Worm (Caenorhabditis elegans): ENCODE results near the gene M110.9.

DNA sequence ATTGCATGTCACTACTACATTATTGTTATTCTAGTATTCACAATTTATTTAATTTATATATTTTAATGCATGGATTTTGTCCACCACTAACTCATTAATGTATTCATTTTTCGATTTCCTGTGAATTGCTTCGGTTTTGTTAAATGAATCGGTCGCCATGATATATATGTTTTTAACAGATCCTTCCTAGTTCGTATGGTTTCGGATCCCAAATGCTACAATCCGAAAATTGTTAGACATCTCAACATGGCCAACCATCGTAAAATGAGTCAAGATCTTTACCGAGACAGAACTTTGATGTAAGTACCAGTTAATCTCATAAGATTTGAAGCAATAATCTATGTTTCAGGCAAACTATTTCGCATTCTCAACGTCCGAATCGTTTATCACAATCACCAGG lies 42.0 kb downstream of the M110.9 start:
- no peak for TF ChIP-seq sox-2 (GFP tag; IDR thresholded peaks at IDR 0.05)
- TF ChIP-seq ceh-14 (tag; optimal IDR thresholded peaks at IDR 0.05) = no peak
- TF ChIP-seq C38D4.7 (GFP tag; optimal IDR thresholded peaks at IDR 0.05) = no peak
- TF ChIP-seq ceh-22 (tag; optimal IDR thresholded peaks at IDR 0.05) = no peak
- no peak for TF ChIP-seq fkh-6 (tag; optimal IDR thresholded peaks at IDR 0.05)
- TF ChIP-seq ceh-6 (GFP tag; optimal IDR thresholded peaks at IDR 0.05) = no peak
- TF ChIP-seq pha-4 (tag; optimal IDR thresholded peaks at IDR 0.05) = no peak
- no peak for TF ChIP-seq unc-55 (GFP tag; optimal IDR thresholded peaks at IDR 0.05)
- no peak for TF ChIP-seq pha-2 (tag; optimal IDR thresholded peaks at IDR 0.05)
- TF ChIP-seq hlh-15 (tag; optimal IDR thresholded peaks at IDR 0.05) = no peak

Data from whole organism, late embryonic.